Worm (Caenorhabditis elegans) whole organism, young adult: Measurements from ENCODE around the gene C03B8.3.
A peak's percentile ranks its signal among the peaks of the same experiment; 100 is the strongest.

ENCODE experiments used
- B0019.2 ChIP-seq: fragments of 200-800 bp; sonication (Bioruptor generic); conservative IDR thresholded peaks from 2 replicates; pipeline ENCODE4 v1.3.6; 2022; ENCODE audit warnings: missing genetic modification reagents, missing genetic modification characterization, missing compliant biosample characterization
- B0261.1 ChIP-seq: sonication (generic microtip); optimal IDR thresholded peaks from 2 replicates; lab custom pipeline; 2016; ENCODE audit warnings: mild to moderate bottlenecking, missing genetic modification characterization, moderate library complexity, missing compliant biosample characterization
- B0336.3 ChIP-seq: fragments of 200-800 bp; sonication (Bioruptor generic); IDR thresholded peaks from 2 replicates; pipeline ENCODE4 v1.3.6; 2022; ENCODE audit warnings: missing genetic modification characterization, missing compliant biosample characterization
- D2030.7 ChIP-seq: fragments of 200-800 bp; sonication (Bioruptor generic); IDR thresholded peaks from 2 replicates; pipeline ENCODE4 v1.3.6; 2022; ENCODE audit warnings: missing genetic modification reagents, missing genetic modification characterization, missing compliant biosample characterization
- F23B12.7 ChIP-seq: sonication (generic microtip); optimal IDR thresholded peaks from 2 replicates; lab custom pipeline; 2017; ENCODE audit warnings: missing genetic modification characterization, mild to moderate bottlenecking, missing compliant biosample characterization, antibody characterized with exemption, moderate library complexity; ENCODE audit not compliant: insufficient read depth
- F57A8.1 ChIP-seq: fragments of 200-800 bp; sonication (Bioruptor generic); optimal IDR thresholded peaks from 2 replicates; lab custom pipeline; 2018; ENCODE audit warnings: mild to moderate bottlenecking, missing genetic modification characterization, moderate library complexity, missing compliant biosample characterization
- F57C9.4 ChIP-seq: sonication (generic microtip); optimal IDR thresholded peaks from 2 replicates; lab custom pipeline; 2017; ENCODE audit warnings: mild to moderate bottlenecking, missing genetic modification characterization, missing compliant biosample characterization
- T07F8.4 ChIP-seq: sonication (generic microtip); optimal IDR thresholded peaks from 2 replicates; lab custom pipeline; 2016; ENCODE audit warnings: mild to moderate bottlenecking, missing genetic modification characterization, moderate library complexity, missing compliant biosample characterization
- Y53F4B.3 ChIP-seq: fragments of 200-800 bp; sonication (Bioruptor generic); IDR thresholded peaks from 2 replicates; pipeline ENCODE4 v1.3.6; 2022; ENCODE audit warnings: missing genetic modification reagents, missing genetic modification characterization, missing compliant biosample characterization
- Y67H2A.10 ChIP-seq: fragments of 200-800 bp; sonication (Bioruptor generic); conservative IDR thresholded peaks from 2 replicates; pipeline ENCODE4 v1.3.6; 2022; ENCODE audit warnings: missing genetic modification reagents, missing genetic modification characterization, missing compliant biosample characterization
- Y79H2A.3 ChIP-seq: fragments of 200-800 bp; sonication (Bioruptor generic); conservative IDR thresholded peaks from 2 replicates; pipeline ENCODE4 v1.3.6; 2022; ENCODE audit warnings: missing genetic modification reagents, missing genetic modification characterization, missing compliant biosample characterization
- Y95B8A.8 ChIP-seq: fragments of 200-800 bp; sonication (Bioruptor generic); IDR thresholded peaks from 2 replicates; pipeline ENCODE4 v1.3.6; 2022; ENCODE audit warnings: missing genetic modification reagents, missing genetic modification characterization, missing compliant biosample characterization
- ZK185.1 ChIP-seq: sonication (generic microtip); optimal IDR thresholded peaks from 2 replicates; lab custom pipeline; 2016; ENCODE audit warnings: mild to moderate bottlenecking, missing genetic modification characterization, missing compliant biosample characterization; ENCODE audit not compliant: poor library complexity, severe bottlenecking
- ama-1 ChIP-seq, 3 experiments: fragments of 150-350 bp in 1 of 3; sonication (generic microtip) in 2 of 3; optimal IDR thresholded peaks; 2 replicates each; lab custom pipeline; 2014 to 2018; ENCODE audit warnings: missing biosample characterization in 2 of 3, missing genetic modification characterization in 2 of 3, missing genetic modification reagents in 2 of 3
- athp-1 ChIP-seq: sonication (generic microtip); optimal IDR thresholded peaks from 2 replicates; lab custom pipeline; 2017; ENCODE audit warnings: mild to moderate bottlenecking, missing genetic modification characterization, missing compliant biosample characterization
- cebp-1 ChIP-seq, 2 experiments: fragments of 200-800 bp in 1 of 2; sonication (Bioruptor generic) in 1 of 2; sonication (generic microtip) in 1 of 2; IDR thresholded peaks in 1 of 2; optimal IDR thresholded peaks in 1 of 2; 2 replicates each; pipeline versions ENCODE4 v1.3.6 to Lab custom; 2017 to 2022; ENCODE audit warnings: missing compliant biosample characterization in 2 of 2, missing genetic modification characterization in 2 of 2, mild to moderate bottlenecking in 1 of 2, missing genetic modification reagents in 1 of 2, moderate library complexity in 1 of 2
- ceh-27 ChIP-seq: fragments of 200-800 bp; sonication (Bioruptor generic); optimal IDR thresholded peaks from 2 replicates; lab custom pipeline; 2018; ENCODE audit warnings: mild to moderate bottlenecking, missing genetic modification characterization, moderate library complexity, missing compliant biosample characterization
- ceh-91 ChIP-seq: fragments of 200-800 bp; sonication (Bioruptor generic); IDR thresholded peaks from 2 replicates; pipeline ENCODE4 v1.3.6; 2022; ENCODE audit warnings: missing genetic modification reagents, missing genetic modification characterization, missing compliant biosample characterization
- chd-7 ChIP-seq: sonication (generic microtip); optimal IDR thresholded peaks from 2 replicates; lab custom pipeline; 2016; ENCODE audit warnings: mild to moderate bottlenecking, missing genetic modification characterization, moderate library complexity, missing compliant biosample characterization
- dox-1 ChIP-seq: fragments of 200-800 bp; sonication (Bioruptor generic); IDR thresholded peaks from 2 replicates; pipeline ENCODE4 v1.3.6; 2022; ENCODE audit warnings: missing genetic modification reagents, missing genetic modification characterization, missing compliant biosample characterization
- ets-4 ChIP-seq: fragments of 200-800 bp; sonication (Bioruptor generic); optimal IDR thresholded peaks from 2 replicates; lab custom pipeline; 2018; ENCODE audit warnings: mild to moderate bottlenecking, missing genetic modification characterization, missing compliant biosample characterization
- fkh-3 ChIP-seq: sonication (generic microtip); optimal IDR thresholded peaks from 2 replicates; lab custom pipeline; 2016; ENCODE audit warnings: mild to moderate bottlenecking, missing genetic modification characterization, missing compliant biosample characterization
- gei-17 ChIP-seq: fragments of 200-800 bp; sonication (Bioruptor generic); optimal IDR thresholded peaks from 2 replicates; lab custom pipeline; 2018; ENCODE audit warnings: mild to moderate bottlenecking, missing genetic modification characterization, missing compliant biosample characterization
- hmg-1.2 ChIP-seq: fragments of 200-800 bp; sonication (Bioruptor generic); IDR thresholded peaks from 2 replicates; pipeline ENCODE4 v1.3.6; 2022; ENCODE audit warnings: missing genetic modification reagents, missing genetic modification characterization, missing compliant biosample characterization
- hmg-20 ChIP-seq: fragments of 200-800 bp; sonication (Bioruptor generic); IDR thresholded peaks from 2 replicates; pipeline ENCODE4 v1.3.6; 2022; ENCODE audit warnings: missing genetic modification reagents, missing genetic modification characterization, missing compliant biosample characterization
- hrde-1 ChIP-seq: sonication (generic microtip); optimal IDR thresholded peaks from 2 replicates; lab custom pipeline; 2016; ENCODE audit warnings: missing genetic modification characterization, mild to moderate bottlenecking, missing compliant biosample characterization, moderate library complexity, missing genotype, missing genetic modification reagents, borderline replicate concordance
- hsf-1 ChIP-seq: fragments of 200-800 bp; sonication (Bioruptor generic); IDR thresholded peaks from 2 replicates; pipeline ENCODE4 v1.3.6; 2022; ENCODE audit warnings: missing genetic modification reagents, missing genetic modification characterization, missing compliant biosample characterization
- let-526 ChIP-seq: fragments of 200-800 bp; sonication (Bioruptor generic); IDR thresholded peaks from 2 replicates; pipeline ENCODE4 v1.3.6; 2022; ENCODE audit warnings: missing genetic modification reagents, missing genetic modification characterization, missing compliant biosample characterization
- let-607 ChIP-seq, 2 experiments: fragments of 200-800 bp in 1 of 2; sonication (Bioruptor generic) in 1 of 2; sonication (generic microtip) in 1 of 2; optimal IDR thresholded peaks; 2 replicates each; lab custom pipeline; 2016 to 2018; ENCODE audit warnings: mild to moderate bottlenecking in 2 of 2, missing compliant biosample characterization in 2 of 2, missing genetic modification characterization in 2 of 2, moderate library complexity in 2 of 2, missing genotype in 1 of 2
- lin-26 ChIP-seq: fragments of 200-800 bp; sonication (Bioruptor generic); IDR thresholded peaks from 2 replicates; pipeline ENCODE4 v1.3.6; 2022; ENCODE audit warnings: missing genetic modification reagents, missing genetic modification characterization, missing compliant biosample characterization
- lin-40 ChIP-seq: sonication (generic microtip); optimal IDR thresholded peaks from 2 replicates; lab custom pipeline; 2016; ENCODE audit warnings: missing genetic modification characterization, mild to moderate bottlenecking, missing compliant biosample characterization, missing genotype, missing genetic modification reagents
- madf-3 ChIP-seq: fragments of 200-800 bp; sonication (Bioruptor generic); IDR thresholded peaks from 2 replicates; pipeline ENCODE4 v1.3.6; 2022; ENCODE audit warnings: missing genetic modification reagents, missing genetic modification characterization, missing compliant biosample characterization
- mel-28 ChIP-seq: sonication (generic microtip); optimal IDR thresholded peaks from 2 replicates; lab custom pipeline; 2016; ENCODE audit warnings: borderline replicate concordance, mild to moderate bottlenecking, missing genetic modification characterization, missing compliant biosample characterization
- mes-4 ChIP-seq: sonication (generic microtip); optimal IDR thresholded peaks from 2 replicates; lab custom pipeline; 2016; ENCODE audit warnings: missing genotype, missing genetic modification characterization, missing compliant biosample characterization
- nfyb-1 ChIP-seq: fragments of 200-800 bp; sonication (Bioruptor generic); IDR thresholded peaks from 2 replicates; pipeline ENCODE4 v1.3.6; 2022; ENCODE audit warnings: missing genetic modification reagents, missing genetic modification characterization, missing compliant biosample characterization
- nhr-27 ChIP-seq: fragments of 200-800 bp; sonication (Bioruptor generic); optimal IDR thresholded peaks from 2 replicates; lab custom pipeline; 2018; ENCODE audit warnings: mild to moderate bottlenecking, missing genetic modification characterization, moderate library complexity, missing compliant biosample characterization
- snpc-4 ChIP-seq, 5 experiments: fragments of 150-350 bp in 1 of 5; sonication (generic microtip) in 4 of 5; optimal IDR thresholded peaks; 2 replicates each; lab custom pipeline; 2014 to 2018; ENCODE audit warnings: missing genetic modification characterization in 5 of 5, missing biosample characterization in 3 of 5, antibody characterized with exemption in 2 of 5, mild to moderate bottlenecking in 2 of 5, missing compliant biosample characterization in 2 of 5, missing genotype in 2 of 5, moderate library complexity in 2 of 5, missing genetic modification reagents in 1 of 5
- somi-1 ChIP-seq: fragments of 200-800 bp; sonication (Bioruptor generic); optimal IDR thresholded peaks from 2 replicates; lab custom pipeline; 2018; ENCODE audit warnings: mild to moderate bottlenecking, missing genetic modification characterization, missing compliant biosample characterization
- sptf-2 ChIP-seq: fragments of 200-800 bp; sonication (Bioruptor generic); optimal IDR thresholded peaks from 2 replicates; lab custom pipeline; 2018; ENCODE audit warnings: mild to moderate bottlenecking, missing genetic modification characterization, missing compliant biosample characterization
- unc-130 ChIP-seq: sonication (generic microtip); optimal IDR thresholded peaks from 2 replicates; lab custom pipeline; 2016; ENCODE audit warnings: missing genetic modification reagents, missing genetic modification characterization, missing compliant biosample characterization
- unc-62 ChIP-seq: fragments of 150-350 bp; optimal IDR thresholded peaks from 2 replicates; lab custom pipeline; 2014; ENCODE audit warnings: missing biosample characterization, missing genetic modification reagents, missing genetic modification characterization
- xnd-1 ChIP-seq: sonication (generic microtip); optimal IDR thresholded peaks from 2 replicates; lab custom pipeline; 2016; ENCODE audit warnings: missing genotype, missing genetic modification reagents, missing genetic modification characterization, missing compliant biosample characterization
- zfh-2 ChIP-seq: fragments of 200-800 bp; sonication (Bioruptor generic); conservative IDR thresholded peaks from 2 replicates; pipeline ENCODE4 v1.3.6; 2022; ENCODE audit warnings: missing genetic modification reagents, missing genetic modification characterization, missing compliant biosample characterization
- ztf-25 ChIP-seq: fragments of 200-800 bp; sonication (Bioruptor generic); IDR thresholded peaks from 2 replicates; pipeline ENCODE4 v1.3.6; 2022; ENCODE audit warnings: missing genetic modification reagents, missing genetic modification characterization, missing compliant biosample characterization
- ztf-28 ChIP-seq: fragments of 200-800 bp; sonication (Bioruptor generic); IDR thresholded peaks from 2 replicates; pipeline ENCODE4 v1.3.6; 2022; ENCODE audit warnings: missing genetic modification reagents, missing genetic modification characterization, missing compliant biosample characterization
- ztf-6 ChIP-seq: fragments of 200-800 bp; sonication (Bioruptor generic); IDR thresholded peaks from 2 replicates; pipeline ENCODE4 v1.3.6; 2022; ENCODE audit warnings: missing genetic modification reagents, missing genetic modification characterization, missing compliant biosample characterization

C03B8.3 gene

ce11 chrIII:7720861-7721260 lies 8.8 kb downstream of the C03B8.3 start:
- TF ChIP-seq ztf-25 = no peak
- no peak for TF ChIP-seq ceh-27
- TF ChIP-seq hmg-20 (GFP tag; lab: Robert Waterston, UW) = no peak
- no peak for TF ChIP-seq unc-62 (GFP tag; lab: Kevin White, UChicago)
- TF ChIP-seq snpc-4 (GFP tag; optimal IDR thresholded peaks at IDR 0.05; lab: Kevin White, UChicago) = no peak
- TF ChIP-seq snpc-4 (tag; optimal IDR thresholded peaks at IDR 0.05; lab: Kevin White, UChicago) = peak in 1 of 4 experiments; percentile 2
- no peak for TF ChIP-seq let-607 (tag; optimal IDR thresholded peaks at IDR 0.05; lab: Kevin White, UChicago)
- TF ChIP-seq sptf-2 = no peak
- peak; percentile 72; the same call in 1 of the 2 replicates for TF ChIP-seq zfh-2 (GFP tag; lab: Robert Waterston, UW)
- TF ChIP-seq madf-3 (GFP tag; lab: Robert Waterston, UW) = no peak
- TF ChIP-seq chd-7 (tag; lab: Kevin White, UChicago) = peak; percentile 21
- no peak for TF ChIP-seq ZK185.1 (tag; lab: Kevin White, UChicago)
- no peak for TF ChIP-seq T07F8.4 (tag; lab: Kevin White, UChicago)
- TF ChIP-seq nfyb-1 = peak; percentile 87
- TF ChIP-seq lin-40 = no peak
- no peak for TF ChIP-seq gei-17 (GFP tag; lab: Kevin White, UChicago)
- TF ChIP-seq cebp-1 (GFP tag; IDR thresholded peaks at IDR 0.05; lab: Robert Waterston, UW) = 0 out of 2 replicates have a peak, but pooled peaks have one; percentile 28
- peak; percentile 65 for TF ChIP-seq cebp-1 (tag; optimal IDR thresholded peaks at IDR 0.05; lab: Kevin White, UChicago)
- TF ChIP-seq hmg-1.2 (GFP tag; lab: Robert Waterston, UW) = peak; percentile 21; the same call in 1 of the 2 replicates
- no peak for TF ChIP-seq ama-1 (optimal IDR thresholded peaks at IDR 0.05; lab: Kevin White, UChicago)
- TF ChIP-seq ama-1 (GFP tag; optimal IDR thresholded peaks at IDR 0.05; lab: Kevin White, UChicago) = no peak
- TF ChIP-seq nhr-27 (tag; lab: Kevin White, UChicago) = no peak
- TF ChIP-seq mes-4 (tag; lab: Kevin White, UChicago) = no peak
- no peak for TF ChIP-seq unc-130 (GFP tag; lab: Kevin White, UChicago)
- TF ChIP-seq ets-4 (GFP tag; lab: Kevin White, UChicago) = no peak
- peak; percentile 41; the same call in 1 of the 2 replicates for TF ChIP-seq let-526 (GFP tag; lab: Robert Waterston, UW)
- TF ChIP-seq Y95B8A.8 (GFP tag; lab: Robert Waterston, UW) = no peak
- TF ChIP-seq D2030.7 (GFP tag; lab: Robert Waterston, UW) = no peak
- TF ChIP-seq F23B12.7 (tag; lab: Kevin White, UChicago) = no peak
- TF ChIP-seq lin-26 (GFP tag; lab: Robert Waterston, UW) = peak; percentile 53; the same call in 1 of the 2 replicates
- TF ChIP-seq B0261.1 (tag; lab: Kevin White, UChicago) = no peak
- no peak for TF ChIP-seq Y53F4B.3 (GFP tag; lab: Robert Waterston, UW)
- TF ChIP-seq Y79H2A.3 (GFP tag; lab: Robert Waterston, UW) = no peak
- no peak for TF ChIP-seq ceh-91 (GFP tag; lab: Robert Waterston, UW)
- peak; percentile 63 for TF ChIP-seq somi-1 (GFP tag; lab: Kevin White, UChicago)
- no peak for TF ChIP-seq B0336.3 (GFP tag; lab: Robert Waterston, UW)
- TF ChIP-seq F57C9.4 = no peak
- no peak for TF ChIP-seq fkh-3 (tag; lab: Kevin White, UChicago)
- TF ChIP-seq hrde-1 (tag; lab: Kevin White, UChicago) = no peak
- TF ChIP-seq athp-1 (tag; lab: Kevin White, UChicago) = no peak
- no peak for TF ChIP-seq ztf-6
- TF ChIP-seq Y67H2A.10 (GFP tag; lab: Robert Waterston, UW) = no peak
- TF ChIP-seq mel-28 (tag; lab: Kevin White, UChicago) = no peak
- TF ChIP-seq xnd-1 = no peak
- no peak for TF ChIP-seq hsf-1 (GFP tag; lab: Robert Waterston, UW)
- TF ChIP-seq F57A8.1 (GFP tag; lab: Kevin White, UChicago) = no peak
- TF ChIP-seq dox-1 (GFP tag; lab: Robert Waterston, UW) = peak; percentile 6; the same call in 1 of the 2 replicates
- no peak for TF ChIP-seq ztf-28 (GFP tag; lab: Robert Waterston, UW)
- TF ChIP-seq B0019.2 (GFP tag; lab: Robert Waterston, UW) = no peak
